Worm (Caenorhabditis elegans) whole organism, early embryonic: ENCODE data around the gene Y54G11A.1.

Experiments
- B0310.2 ChIP-seq: sonication (generic microtip); optimal IDR thresholded peaks from 2 replicates; lab custom pipeline; 2016; ENCODE audit warnings: mild to moderate bottlenecking, missing genetic modification characterization, missing compliant biosample characterization
- F13C5.2 ChIP-seq: sonication (generic microtip); optimal IDR thresholded peaks from 2 replicates; lab custom pipeline; 2017; ENCODE audit warnings: mild to moderate bottlenecking, missing genetic modification characterization, inconsistent platforms, missing compliant biosample characterization
- aly-1 ChIP-seq: sonication (generic microtip); optimal IDR thresholded peaks from 2 replicates; lab custom pipeline; 2016; ENCODE audit warnings: missing genetic modification characterization, missing compliant biosample characterization
- ama-1 ChIP-seq: fragments of 150-350 bp; optimal IDR thresholded peaks from 2 replicates; lab custom pipeline; 2014
- ceh-13 ChIP-seq: fragments of 200-800 bp; sonication (Bioruptor generic); optimal IDR thresholded peaks from 2 replicates; lab custom pipeline; 2018; ENCODE audit warnings: mild to moderate bottlenecking, missing genetic modification characterization, missing compliant biosample characterization
- ceh-36 ChIP-seq: sonication (generic microtip); optimal IDR thresholded peaks from 2 replicates; lab custom pipeline; 2016; ENCODE audit warnings: missing genetic modification characterization, inconsistent platforms, missing compliant biosample characterization
- ets-7 ChIP-seq: sonication (generic microtip); optimal IDR thresholded peaks from 2 replicates; lab custom pipeline; 2016; ENCODE audit warnings: missing genotype, missing genetic modification characterization, missing compliant biosample characterization
- flt-1 ChIP-seq: fragments of 200-800 bp; sonication (Bioruptor generic); IDR thresholded peaks from 2 replicates; pipeline ENCODE4 v1.3.6; 2022; ENCODE audit warnings: missing genetic modification characterization, missing compliant biosample characterization
- hmbx-1 ChIP-seq: sonication (generic microtip); optimal IDR thresholded peaks from 2 replicates; lab custom pipeline; 2016; ENCODE audit warnings: mild to moderate bottlenecking, missing genetic modification characterization, missing compliant biosample characterization
- hmg-4 ChIP-seq: fragments of 200-800 bp; sonication (Bioruptor generic); optimal IDR thresholded peaks from 2 replicates; lab custom pipeline; 2018; ENCODE audit warnings: mild to moderate bottlenecking, missing genetic modification characterization, missing compliant biosample characterization
- hnd-1 ChIP-seq: sonication (generic microtip); optimal IDR thresholded peaks from 2 replicates; lab custom pipeline; 2016; ENCODE audit warnings: missing genetic modification characterization, missing compliant biosample characterization
- pes-1 ChIP-seq: fragments of 200-800 bp; sonication (Bioruptor generic); IDR thresholded peaks from 2 replicates; pipeline ENCODE4 v1.3.6; 2022; ENCODE audit warnings: missing genetic modification reagents, missing genetic modification characterization, missing compliant biosample characterization
- scrt-1 ChIP-seq: fragments of 200-800 bp; sonication (Bioruptor generic); IDR thresholded peaks from 2 replicates; pipeline ENCODE4 v1.3.6; 2022; ENCODE audit warnings: missing genetic modification characterization, missing compliant biosample characterization
- sea-1 ChIP-seq: fragments of 200-800 bp; sonication (Bioruptor generic); conservative IDR thresholded peaks from 2 replicates; pipeline ENCODE4 v1.3.6; 2022; ENCODE audit warnings: missing genetic modification characterization, missing compliant biosample characterization
- tbx-11 ChIP-seq: fragments of 200-800 bp; sonication (Bioruptor generic); IDR thresholded peaks from 2 replicates; pipeline ENCODE4 v1.3.6; 2022; ENCODE audit warnings: missing genetic modification characterization, missing compliant biosample characterization
- tbx-37 ChIP-seq: fragments of 200-800 bp; sonication (Bioruptor generic); conservative IDR thresholded peaks from 2 replicates; pipeline ENCODE4 v1.3.6; 2022; ENCODE audit warnings: missing genetic modification reagents, missing genetic modification characterization, missing compliant biosample characterization
- tra-4 ChIP-seq: sonication (generic microtip); optimal IDR thresholded peaks from 2 replicates; lab custom pipeline; 2017; ENCODE audit warnings: missing genetic modification characterization, missing compliant biosample characterization

Y54G11A.1 gene

ce11 chrII:14243503-14243902, 25.5 kb downstream of the Y54G11A.1 start, which contains the start of gene jmjd-2:
TSS of gene jmjd-2 (minus strand) at chrII:14243603.
- TF ChIP-seq B0310.2 (tag; lab: Kevin White, UChicago) (no peak), sea-1 (GFP tag; lab: Robert Waterston, UW) (no peak), aly-1 (tag; lab: Kevin White, UChicago) (no peak), tra-4 (tag; lab: Kevin White, UChicago) (no peak), hmg-4 (no peak), hnd-1 (tag; lab: Kevin White, UChicago) (no peak), ceh-36 (tag; lab: Kevin White, UChicago) (no peak), flt-1 (GFP tag; lab: Robert Waterston, UW) (no peak), hmbx-1 (tag; lab: Kevin White, UChicago) (no peak), tbx-37 (GFP tag; lab: Robert Waterston, UW) (no peak), tbx-11 (GFP tag; lab: Robert Waterston, UW) (no peak), pes-1 (GFP tag; lab: Robert Waterston, UW) (no peak), scrt-1 (GFP tag; lab: Robert Waterston, UW) (no peak), F13C5.2 (tag; lab: Kevin White, UChicago) (no peak), ceh-13 (GFP tag; lab: Kevin White, UChicago) (no peak)

DNA sequence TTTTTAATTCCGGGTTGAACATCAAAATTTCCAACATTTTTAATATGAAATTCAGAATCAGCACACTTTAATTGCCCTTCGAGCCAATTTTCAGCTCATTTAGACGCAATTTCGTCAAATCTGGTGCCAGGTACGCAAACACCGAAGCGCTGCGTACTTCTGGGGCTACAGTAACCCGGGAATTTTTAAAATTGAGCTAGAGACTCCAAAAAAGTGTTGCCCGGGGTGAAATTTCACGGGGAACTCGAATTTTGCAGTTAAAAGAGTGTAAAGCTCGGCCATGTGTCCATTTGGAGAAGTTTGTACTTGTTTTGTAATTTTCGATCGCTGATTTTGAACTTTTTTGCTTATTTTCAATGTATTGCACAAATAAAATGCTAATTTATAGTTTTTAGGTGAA, 26.7 kb downstream of the Y54G11A.1 start:
- TF ChIP-seq B0310.2 (tag; lab: Kevin White, UChicago) = no peak
- TF ChIP-seq hmbx-1 (tag; lab: Kevin White, UChicago) = no peak
- TF ChIP-seq tbx-11 (GFP tag; lab: Robert Waterston, UW) = no peak
- no peak for TF ChIP-seq ets-7 (tag; lab: Kevin White, UChicago)
- no peak for TF ChIP-seq ceh-13 (GFP tag; lab: Kevin White, UChicago)
- TF ChIP-seq scrt-1 (GFP tag; lab: Robert Waterston, UW) = no peak
- no peak for TF ChIP-seq hnd-1 (tag; lab: Kevin White, UChicago)
- no peak for TF ChIP-seq tbx-37 (GFP tag; lab: Robert Waterston, UW)
- no peak for TF ChIP-seq pes-1 (GFP tag; lab: Robert Waterston, UW)

- TF ChIP-seq scrt-1 (GFP tag; lab: Robert Waterston, UW) (no peak), B0310.2 (tag; lab: Kevin White, UChicago) (no peak), tbx-37 (GFP tag; lab: Robert Waterston, UW) (no peak), F13C5.2 (tag; lab: Kevin White, UChicago) (no peak), ceh-13 (GFP tag; lab: Kevin White, UChicago) (no peak), sea-1 (GFP tag; lab: Robert Waterston, UW) (no peak), hmg-4 (no peak), pes-1 (GFP tag; lab: Robert Waterston, UW) (no peak), ama-1 (lab: Kevin White, UChicago) (no peak), ceh-36 (tag; lab: Kevin White, UChicago) (no peak), tra-4 (tag; lab: Kevin White, UChicago) (no peak), hmbx-1 (tag; lab: Kevin White, UChicago) (no peak), hnd-1 (tag; lab: Kevin White, UChicago) (no peak), flt-1 (GFP tag; lab: Robert Waterston, UW) (no peak), tbx-11 (GFP tag; lab: Robert Waterston, UW) (no peak), aly-1 (tag; lab: Kevin White, UChicago) (no peak), ets-7 (tag; lab: Kevin White, UChicago) (no peak)
Measured at ce11 chrII:14239924-14240323, 29.1 kb downstream of the Y54G11A.1 start.

DNA sequence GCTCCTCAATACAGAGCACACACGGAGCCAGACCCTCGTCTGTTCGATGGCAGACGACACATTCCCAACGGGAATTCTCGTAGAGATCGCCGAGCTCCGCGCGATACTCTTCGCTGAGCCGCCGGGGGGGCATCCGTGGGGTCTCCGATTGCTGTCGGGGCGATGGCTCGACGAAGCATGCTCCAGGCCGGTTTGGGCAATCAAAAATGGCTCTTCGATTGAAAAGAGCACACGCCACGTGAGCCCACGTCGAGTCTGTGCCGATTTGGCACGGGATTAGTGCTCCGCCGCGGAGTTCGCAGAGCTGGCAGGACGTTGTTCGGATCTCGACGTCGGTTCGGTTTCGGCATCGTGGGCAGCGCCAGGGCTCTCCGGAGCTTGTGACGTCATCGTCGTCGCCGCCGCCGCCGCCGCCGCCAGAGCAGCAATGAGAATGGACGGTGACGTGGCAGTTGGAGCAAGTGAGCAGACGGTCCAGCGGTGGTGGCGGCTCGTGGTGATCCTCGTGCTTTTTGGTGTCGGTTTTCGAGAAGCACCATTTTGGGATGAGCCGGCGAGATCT, 31.7 kb downstream of the Y54G11A.1 start:
- no peak for TF ChIP-seq scrt-1 (GFP tag; lab: Robert Waterston, UW)
- no peak for TF ChIP-seq sea-1 (GFP tag; lab: Robert Waterston, UW)
- no peak for TF ChIP-seq ceh-36 (tag; lab: Kevin White, UChicago)
- TF ChIP-seq hnd-1 (tag; lab: Kevin White, UChicago) = no peak
- TF ChIP-seq hmg-4 = no peak
- no peak for TF ChIP-seq F13C5.2 (tag; lab: Kevin White, UChicago)
- TF ChIP-seq hmbx-1 (tag; lab: Kevin White, UChicago) = no peak
- no peak for TF ChIP-seq tra-4 (tag; lab: Kevin White, UChicago)
- no peak for TF ChIP-seq ama-1 (lab: Kevin White, UChicago)
- TF ChIP-seq B0310.2 (tag; lab: Kevin White, UChicago) = no peak
- TF ChIP-seq tbx-11 (GFP tag; lab: Robert Waterston, UW) = no peak
- no peak for TF ChIP-seq flt-1 (GFP tag; lab: Robert Waterston, UW)

DNA sequence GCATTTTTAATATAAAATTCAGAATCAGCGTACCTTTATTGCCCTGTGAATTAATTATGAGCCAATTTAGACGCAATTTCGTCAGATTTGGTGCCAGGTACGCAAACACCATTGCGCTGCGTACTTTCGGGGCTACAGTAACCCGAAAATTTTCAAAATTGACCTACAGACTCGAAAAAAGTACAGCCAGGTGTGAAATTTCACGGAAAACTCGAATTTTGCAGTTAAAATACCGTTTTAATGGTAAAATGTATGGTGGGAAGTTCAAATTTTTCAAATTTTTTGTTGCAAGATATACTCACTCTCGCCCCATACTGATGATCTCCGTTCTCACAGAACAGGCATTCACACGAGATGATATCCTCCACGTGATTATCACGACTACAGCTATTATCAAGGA, 32.4 kb downstream of the Y54G11A.1 start:
- TF ChIP-seq ceh-36 (tag; lab: Kevin White, UChicago) (no peak), tra-4 (tag; lab: Kevin White, UChicago) (no peak), F13C5.2 (tag; lab: Kevin White, UChicago) (no peak), flt-1 (GFP tag; lab: Robert Waterston, UW) (no peak), ets-7 (tag; lab: Kevin White, UChicago) (no peak), sea-1 (GFP tag; lab: Robert Waterston, UW) (no peak), pes-1 (GFP tag; lab: Robert Waterston, UW) (no peak), aly-1 (tag; lab: Kevin White, UChicago) (no peak), hnd-1 (tag; lab: Kevin White, UChicago) (no peak), B0310.2 (tag; lab: Kevin White, UChicago) (no peak), tbx-37 (GFP tag; lab: Robert Waterston, UW) (no peak), ama-1 (lab: Kevin White, UChicago) (no peak)

DNA sequence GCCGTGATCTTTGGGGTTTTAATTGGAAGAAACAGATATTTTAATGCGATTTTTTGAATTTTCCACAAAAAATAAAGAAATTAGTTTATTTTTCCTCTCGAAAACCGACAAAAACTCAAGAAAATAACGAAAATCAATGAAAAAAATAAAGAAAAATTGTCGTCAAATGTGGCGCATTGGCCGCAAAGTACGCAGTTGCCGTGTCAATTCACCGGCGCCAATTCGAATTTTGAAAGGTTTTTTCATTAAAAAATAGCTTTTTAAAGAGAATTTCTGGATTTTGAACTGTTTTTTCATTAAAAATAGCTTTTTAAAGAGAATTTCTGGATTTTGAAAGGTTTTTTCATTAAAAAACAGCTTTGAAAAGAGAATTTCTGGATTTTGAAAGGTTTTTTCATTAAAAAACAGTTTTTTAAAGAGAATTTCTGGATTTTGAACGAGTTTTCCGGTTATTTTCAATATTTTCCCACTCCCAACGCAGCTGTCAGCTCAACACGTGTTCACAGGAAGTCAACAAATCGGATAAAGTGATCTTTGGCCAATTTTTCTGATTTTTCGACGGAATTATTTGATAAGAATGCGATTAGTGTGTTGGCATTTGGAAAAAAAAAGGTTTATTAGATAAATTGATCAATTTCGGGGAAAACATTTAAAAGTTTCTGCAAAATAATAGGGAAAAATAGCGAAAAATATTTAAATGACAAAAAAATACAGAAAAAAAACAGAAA, 34.5 kb downstream of the Y54G11A.1 start:
- TF ChIP-seq aly-1 (tag; lab: Kevin White, UChicago) (no peak), flt-1 (GFP tag; lab: Robert Waterston, UW) (no peak), hnd-1 (tag; lab: Kevin White, UChicago) (no peak), ets-7 (tag; lab: Kevin White, UChicago) (no peak), tbx-11 (GFP tag; lab: Robert Waterston, UW) (no peak), tra-4 (tag; lab: Kevin White, UChicago) (no peak), hmg-4 (no peak), ceh-13 (GFP tag; lab: Kevin White, UChicago) (no peak), ama-1 (lab: Kevin White, UChicago) (no peak)
